Worm (Caenorhabditis elegans) whole organism, young adult: ENCODE measurements around the gene sup-9.

Source experiments
- B0019.2 ChIP-seq: fragments of 200-800 bp; sonication (Bioruptor generic); conservative IDR thresholded peaks from 2 replicates; pipeline ENCODE4 v1.3.6; 2022; ENCODE audit warnings: missing genetic modification reagents, missing genetic modification characterization, missing compliant biosample characterization
- B0035.1 ChIP-seq: sonication (generic microtip); optimal IDR thresholded peaks from 2 replicates; lab custom pipeline; 2016; ENCODE audit warnings: missing genetic modification characterization, mild to moderate bottlenecking, missing compliant biosample characterization, missing genotype, missing genetic modification reagents
- F10E7.11 ChIP-seq: sonication (generic microtip); optimal IDR thresholded peaks from 2 replicates; lab custom pipeline; 2017; ENCODE audit warnings: mild to moderate bottlenecking, missing genetic modification characterization, moderate library complexity, missing compliant biosample characterization
- F23B12.7 ChIP-seq: sonication (generic microtip); optimal IDR thresholded peaks from 2 replicates; lab custom pipeline; 2017; ENCODE audit warnings: missing genetic modification characterization, mild to moderate bottlenecking, missing compliant biosample characterization, antibody characterized with exemption, moderate library complexity; ENCODE audit not compliant: insufficient read depth
- K11D2.4 ChIP-seq: fragments of 200-800 bp; sonication (Bioruptor generic); IDR thresholded peaks from 2 replicates; pipeline ENCODE4 v1.3.6; 2022; ENCODE audit warnings: missing genetic modification reagents, missing genetic modification characterization, missing compliant biosample characterization
- cebp-2 ChIP-seq: fragments of 200-800 bp; sonication (Bioruptor generic); IDR thresholded peaks from 2 replicates; pipeline ENCODE4 v1.3.6; 2022; ENCODE audit warnings: missing genetic modification characterization, missing compliant biosample characterization
- dpl-1 ChIP-seq: fragments of 150-350 bp; optimal IDR thresholded peaks from 2 replicates; lab custom pipeline; 2014; ENCODE audit warnings: missing biosample characterization, missing genetic modification reagents, missing genetic modification characterization
- hsf-1 ChIP-seq: fragments of 200-800 bp; sonication (Bioruptor generic); IDR thresholded peaks from 2 replicates; pipeline ENCODE4 v1.3.6; 2022; ENCODE audit warnings: missing genetic modification reagents, missing genetic modification characterization, missing compliant biosample characterization
- let-607 ChIP-seq, 2 experiments: fragments of 200-800 bp in 1 of 2; sonication (Bioruptor generic) in 1 of 2; sonication (generic microtip) in 1 of 2; optimal IDR thresholded peaks; 2 replicates each; lab custom pipeline; 2016 to 2018; ENCODE audit warnings: mild to moderate bottlenecking in 2 of 2, missing compliant biosample characterization in 2 of 2, missing genetic modification characterization in 2 of 2, moderate library complexity in 2 of 2, missing genotype in 1 of 2
- lin-35 ChIP-seq, 3 experiments: fragments of 150-350 bp in 2 of 3; sonication (generic microtip) in 1 of 3; optimal IDR thresholded peaks; 2 replicates each; lab custom pipeline; 2014 to 2018; ENCODE audit warnings: missing biosample characterization in 3 of 3, missing genetic modification characterization in 3 of 3, missing genetic modification reagents in 3 of 3
- pha-4 ChIP-seq: fragments of 150-350 bp; sonication (generic microtip); optimal IDR thresholded peaks from 2 replicates; lab custom pipeline; 2014; ENCODE audit warnings: missing biosample characterization, missing genetic modification reagents, missing genetic modification characterization
- snpc-4 ChIP-seq, 5 experiments: fragments of 150-350 bp in 1 of 5; sonication (generic microtip) in 4 of 5; optimal IDR thresholded peaks; 2 replicates each; lab custom pipeline; 2014 to 2018; ENCODE audit warnings: missing genetic modification characterization in 5 of 5, missing biosample characterization in 3 of 5, antibody characterized with exemption in 2 of 5, mild to moderate bottlenecking in 2 of 5, missing compliant biosample characterization in 2 of 5, missing genotype in 2 of 5, moderate library complexity in 2 of 5, missing genetic modification reagents in 1 of 5
- unc-62 ChIP-seq: fragments of 150-350 bp; optimal IDR thresholded peaks from 2 replicates; lab custom pipeline; 2014; ENCODE audit warnings: missing biosample characterization, missing genetic modification reagents, missing genetic modification characterization

DNA sequence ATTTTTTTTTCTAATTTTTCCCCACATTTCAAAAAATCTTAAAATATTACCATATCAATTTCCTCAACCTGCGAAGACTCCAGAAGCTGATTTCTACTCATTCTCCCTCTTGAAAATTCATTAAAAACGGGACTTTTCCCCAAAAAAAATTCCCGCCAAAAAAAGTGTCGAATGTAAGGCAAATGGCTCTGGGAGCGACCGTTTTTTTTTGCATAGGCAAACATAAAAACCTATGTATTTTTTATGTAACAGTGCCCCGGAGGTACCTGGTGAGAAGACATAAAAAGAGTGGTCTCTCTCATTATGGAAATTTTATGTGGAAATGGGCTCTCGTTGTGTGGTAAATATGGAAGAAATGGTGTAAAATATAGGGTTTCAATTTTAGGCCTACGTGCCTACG is 2.6 kb downstream of the sup-9 start, which contains the start of gene ceh-87:
- TF ChIP-seq lin-35 (GFP tag; optimal IDR thresholded peaks at IDR 0.05; lab: Kevin White, UChicago): no peak
- no peak for TF ChIP-seq unc-62
- no peak for TF ChIP-seq snpc-4 (GFP tag; optimal IDR thresholded peaks at IDR 0.05; lab: Kevin White, UChicago)
- TF ChIP-seq snpc-4 (tag; optimal IDR thresholded peaks at IDR 0.05; lab: Kevin White, UChicago): no peak
- TF ChIP-seq B0035.1 (tag; lab: Kevin White, UChicago): no peak
- TF ChIP-seq dpl-1 (GFP tag; lab: Kevin White, UChicago): no peak
- no peak for TF ChIP-seq cebp-2
- no peak for TF ChIP-seq pha-4 (tag; lab: Kevin White, UChicago)
- no peak for TF ChIP-seq hsf-1
- no peak for TF ChIP-seq F10E7.11
- no peak for TF ChIP-seq B0019.2 (GFP tag; lab: Robert Waterston, UW)
- no peak for TF ChIP-seq F23B12.7 (tag; lab: Kevin White, UChicago)
- TF ChIP-seq let-607 (tag; optimal IDR thresholded peaks at IDR 0.05; lab: Kevin White, UChicago): no peak
- TF ChIP-seq K11D2.4 (GFP tag; lab: Robert Waterston, UW): no peak
